Worm (Caenorhabditis elegans): Measurements from ENCODE around the gene haf-3.
"Not testable (repeated sequence)": the region's sequence is repeated elsewhere in the genome, so short reads cannot be mapped to it uniquely, and the experiment has no call there.

DNA sequence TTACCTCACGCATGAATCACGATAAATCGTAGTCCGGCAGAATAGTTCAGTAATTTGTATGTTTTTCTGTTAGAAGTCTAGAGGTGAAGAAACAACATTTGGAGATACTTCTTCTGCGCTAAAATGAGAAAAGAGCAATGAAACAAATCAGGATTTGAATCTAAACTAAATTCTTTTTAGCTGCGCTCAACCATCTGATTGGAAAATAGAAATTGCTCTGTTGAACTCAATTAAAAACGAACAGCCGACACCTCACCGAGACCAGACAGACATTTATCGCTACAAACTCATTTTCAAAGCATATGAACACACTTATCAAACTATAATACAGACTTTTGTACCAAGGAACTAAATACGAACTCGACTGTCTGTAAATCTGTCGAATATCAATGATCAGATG is 36.7 kb upstream of the haf-3 start, which contains the start of gene T26E4.9:
- TF ChIP-seq lim-6 (tag; optimal IDR thresholded peaks at IDR 0.05); ahr-1 (tag; optimal IDR thresholded peaks at IDR 0.05); K09A11.1 (tag; optimal IDR thresholded peaks at IDR 0.05; ENCODE audit: insufficient read depth): not testable (repeated sequence)

Measured in whole organism, late embryonic.